Worm (Caenorhabditis elegans) whole organism, L1 larva: ENCODE data around the gene oac-51.

Experiments used
- C04F5.9 ChIP-seq: sonication (generic microtip); optimal IDR thresholded peaks from 2 replicates; lab custom pipeline; 2016; ENCODE audit warnings: missing genetic modification characterization, missing compliant biosample characterization
- C16A3.4 ChIP-seq: fragments of 150-350 bp; optimal IDR thresholded peaks from 2 replicates; lab custom pipeline; 2014; ENCODE audit warnings: missing biosample characterization, missing genetic modification characterization
- C34B4.2 ChIP-seq: sonication (generic microtip); optimal IDR thresholded peaks from 2 replicates; lab custom pipeline; 2017; ENCODE audit warnings: mild to moderate bottlenecking, missing genetic modification characterization, missing compliant biosample characterization
- F16B12.6 ChIP-seq: fragments of 150-350 bp; optimal IDR thresholded peaks from 2 replicates; lab custom pipeline; 2014; ENCODE audit warnings: missing biosample characterization, missing genetic modification characterization
- aha-1 ChIP-seq: fragments of 150-350 bp; optimal IDR thresholded peaks from 2 replicates; lab custom pipeline; 2014; ENCODE audit warnings: missing biosample characterization, missing genetic modification characterization
- aly-2 ChIP-seq: fragments of 150-350 bp; optimal IDR thresholded peaks from 2 replicates; lab custom pipeline; 2014; ENCODE audit warnings: missing biosample characterization, missing genetic modification characterization
- blmp-1 ChIP-seq: fragments of 150-350 bp; optimal IDR thresholded peaks from 2 replicates; lab custom pipeline; 2014; ENCODE audit warnings: missing biosample characterization, missing genetic modification characterization
- ceh-82 ChIP-seq, 3 experiments: fragments of 150-350 bp in 1 of 3; sonication (generic microtip) in 2 of 3; optimal IDR thresholded peaks; 2 replicates each; lab custom pipeline; 2014 to 2017; ENCODE audit warnings: missing biosample characterization in 3 of 3, missing genetic modification characterization in 3 of 3
- ceh-88 ChIP-seq: fragments of 200-800 bp; sonication (Bioruptor generic); IDR thresholded peaks from 2 replicates; pipeline ENCODE4 v1.3.6; 2022; ENCODE audit warnings: missing genetic modification characterization, missing compliant biosample characterization
- ceh-90 ChIP-seq: sonication (generic microtip); optimal IDR thresholded peaks from 2 replicates; lab custom pipeline; 2016; ENCODE audit warnings: missing genetic modification characterization, missing compliant biosample characterization
- dpl-1 ChIP-seq, 3 experiments: fragments of 150-350 bp in 2 of 3; sonication (generic microtip) in 1 of 3; optimal IDR thresholded peaks; 2 replicates each; lab custom pipeline; 2014 to 2017; ENCODE audit warnings: missing biosample characterization in 3 of 3, missing genetic modification characterization in 3 of 3, missing genetic modification reagents in 3 of 3
- efl-1 ChIP-seq, 4 experiments: fragments of 150-350 bp; optimal IDR thresholded peaks in 3 of 4; peaks in 1 of 4; 1 replicate in 1 of 4; 2 replicates in 3 of 4; lab custom pipeline; 2014; ENCODE audit warnings: missing biosample characterization in 2 of 4, missing genetic modification characterization in 2 of 4, missing genetic modification reagents in 2 of 4
- egl-13 ChIP-seq: sonication (generic microtip); optimal IDR thresholded peaks from 2 replicates; lab custom pipeline; 2016; ENCODE audit warnings: missing genotype, missing genetic modification reagents, missing genetic modification characterization, missing compliant biosample characterization
- egl-27 ChIP-seq, 2 experiments: fragments of 150-350 bp in 1 of 2; sonication (generic microtip); optimal IDR thresholded peaks; 3 replicates each; lab custom pipeline; 2017 to 2018; ENCODE audit warnings: missing biosample characterization in 2 of 2, missing genetic modification characterization in 2 of 2, missing genetic modification reagents in 2 of 2
- elt-2 ChIP-seq: sonication (generic microtip); optimal IDR thresholded peaks from 2 replicates; lab custom pipeline; 2016; ENCODE audit warnings: missing genetic modification characterization, mild to moderate bottlenecking, inconsistent platforms, missing compliant biosample characterization, missing genetic modification reagents
- fos-1 ChIP-seq: fragments of 150-350 bp; optimal IDR thresholded peaks from 2 replicates; lab custom pipeline; 2014; ENCODE audit warnings: missing biosample characterization, missing genetic modification characterization
- grh-1 ChIP-seq: fragments of 200-800 bp; sonication (Bioruptor generic); IDR thresholded peaks from 2 replicates; pipeline ENCODE4 v1.3.6; 2022; ENCODE audit warnings: missing genetic modification reagents, missing genetic modification characterization, missing compliant biosample characterization
- hlh-17 ChIP-seq: fragments of 200-800 bp; sonication (Bioruptor generic); optimal IDR thresholded peaks from 2 replicates; lab custom pipeline; 2018; ENCODE audit warnings: missing genetic modification characterization, mild to moderate bottlenecking, missing compliant biosample characterization, moderate library complexity, borderline replicate concordance
- hlh-4 ChIP-seq: sonication (generic microtip); optimal IDR thresholded peaks from 2 replicates; lab custom pipeline; 2016; ENCODE audit warnings: mild to moderate bottlenecking, missing genetic modification characterization, missing compliant biosample characterization
- isw-1 ChIP-seq: fragments of 200-800 bp; sonication (Bioruptor generic); IDR thresholded peaks from 2 replicates; pipeline ENCODE4 v1.3.6; 2022; ENCODE audit warnings: missing genetic modification characterization, missing compliant biosample characterization
- lin-14 ChIP-seq: fragments of 200-800 bp; sonication (Bioruptor generic); optimal IDR thresholded peaks from 2 replicates; lab custom pipeline; 2018; ENCODE audit warnings: mild to moderate bottlenecking, missing genetic modification characterization, moderate library complexity, missing compliant biosample characterization
- lin-15B ChIP-seq: fragments of 150-350 bp; sonication (generic microtip); optimal IDR thresholded peaks from 3 replicates; lab custom pipeline; 2014; ENCODE audit warnings: missing biosample characterization, missing genetic modification characterization
- lin-35 ChIP-seq, 2 experiments: fragments of 150-350 bp; optimal IDR thresholded peaks; 2 replicates each; lab custom pipeline; 2014; ENCODE audit warnings: missing biosample characterization in 2 of 2, missing genetic modification characterization in 2 of 2, missing genetic modification reagents in 2 of 2
- lin-39 ChIP-seq: fragments of 150-350 bp; optimal IDR thresholded peaks from 2 replicates; lab custom pipeline; 2014; ENCODE audit warnings: missing biosample characterization, missing genetic modification reagents, missing genetic modification characterization
- lsy-2 ChIP-seq, 2 experiments: fragments of 150-350 bp; optimal IDR thresholded peaks; 2 replicates each; lab custom pipeline; 2014; ENCODE audit warnings: missing biosample characterization in 2 of 2, missing genetic modification characterization in 2 of 2
- mab-9 ChIP-seq: fragments of 200-800 bp; sonication (Bioruptor generic); IDR thresholded peaks from 2 replicates; pipeline ENCODE4 v1.3.6; 2022; ENCODE audit warnings: missing genetic modification reagents, missing genetic modification characterization, missing compliant biosample characterization
- mef-2 ChIP-seq: fragments of 150-350 bp; optimal IDR thresholded peaks from 2 replicates; lab custom pipeline; 2014; ENCODE audit warnings: missing biosample characterization, missing genetic modification characterization
- mep-1 ChIP-seq: fragments of 150-350 bp; optimal IDR thresholded peaks from 2 replicates; lab custom pipeline; 2014; ENCODE audit warnings: missing biosample characterization, missing genetic modification characterization
- nhr-12 ChIP-seq: sonication (generic microtip); optimal IDR thresholded peaks from 2 replicates; lab custom pipeline; 2017; ENCODE audit warnings: missing biosample characterization, missing genetic modification characterization
- nhr-19 ChIP-seq: fragments of 200-800 bp; sonication (Bioruptor generic); conservative IDR thresholded peaks from 2 replicates; pipeline ENCODE4 v1.3.6; 2022; ENCODE audit warnings: missing genetic modification characterization, missing compliant biosample characterization
- nhr-47 ChIP-seq: sonication (generic microtip); optimal IDR thresholded peaks from 2 replicates; lab custom pipeline; 2016; ENCODE audit warnings: mild to moderate bottlenecking, missing genetic modification characterization, moderate library complexity, missing compliant biosample characterization
- nhr-77 ChIP-seq: fragments of 150-350 bp; optimal IDR thresholded peaks from 2 replicates; lab custom pipeline; 2014; ENCODE audit warnings: missing biosample characterization, missing genetic modification characterization
- nhr-85 ChIP-seq: sonication (generic microtip); peaks from one replicate; lab custom pipeline; 2016; ENCODE audit warnings: missing genetic modification characterization, inconsistent platforms, missing compliant biosample characterization
- pag-3 ChIP-seq: sonication (generic microtip); optimal IDR thresholded peaks from 2 replicates; lab custom pipeline; 2017; ENCODE audit warnings: missing genetic modification characterization, mild to moderate bottlenecking, missing compliant biosample characterization, antibody characterized with exemption, borderline replicate concordance; ENCODE audit not compliant: insufficient read depth
- pax-3 ChIP-seq: fragments of 200-800 bp; sonication (Bioruptor generic); optimal IDR thresholded peaks from 2 replicates; lab custom pipeline; 2018; ENCODE audit warnings: mild to moderate bottlenecking, missing genetic modification characterization, moderate library complexity, missing compliant biosample characterization
- rnt-1 ChIP-seq: sonication (generic microtip); optimal IDR thresholded peaks from 2 replicates; lab custom pipeline; 2016; ENCODE audit warnings: mild to moderate bottlenecking, missing genetic modification characterization, moderate library complexity, missing compliant biosample characterization
- snpc-4 ChIP-seq: fragments of 150-350 bp; optimal IDR thresholded peaks from 2 replicates; lab custom pipeline; 2014; ENCODE audit warnings: missing biosample characterization, missing genetic modification characterization
- sptf-1 ChIP-seq: fragments of 150-350 bp; optimal IDR thresholded peaks from 2 replicates; lab custom pipeline; 2014; ENCODE audit warnings: missing biosample characterization, missing genetic modification characterization
- sup-37 ChIP-seq: fragments of 200-800 bp; sonication (Bioruptor generic); optimal IDR thresholded peaks from 2 replicates; lab custom pipeline; 2018; ENCODE audit warnings: mild to moderate bottlenecking, missing genetic modification characterization, missing compliant biosample characterization
- unc-130 ChIP-seq: fragments of 150-350 bp; optimal IDR thresholded peaks from 2 replicates; lab custom pipeline; 2017; ENCODE audit warnings: missing biosample characterization, missing genetic modification characterization, inconsistent platforms
- unc-30 ChIP-seq: sonication (generic microtip); optimal IDR thresholded peaks from 2 replicates; lab custom pipeline; 2017; ENCODE audit warnings: missing biosample characterization, missing genetic modification characterization
- unc-62 ChIP-seq: fragments of 150-350 bp; optimal IDR thresholded peaks from 2 replicates; lab custom pipeline; 2014; ENCODE audit warnings: missing biosample characterization, missing genetic modification reagents, missing genetic modification characterization
- unc-86 ChIP-seq: sonication (generic microtip); optimal IDR thresholded peaks from 2 replicates; lab custom pipeline; 2016; ENCODE audit warnings: missing genetic modification characterization, missing compliant biosample characterization
- unc-98 ChIP-seq: fragments of 200-800 bp; sonication (Bioruptor generic); IDR thresholded peaks from 2 replicates; pipeline ENCODE4 v1.3.6; 2022; ENCODE audit warnings: missing genetic modification characterization, missing compliant biosample characterization
- xbp-1 ChIP-seq: sonication (generic microtip); optimal IDR thresholded peaks from 2 replicates; lab custom pipeline; 2016; ENCODE audit warnings: missing genetic modification characterization, missing compliant biosample characterization
- zip-4 ChIP-seq: fragments of 200-800 bp; sonication (Bioruptor generic); optimal IDR thresholded peaks from 2 replicates; lab custom pipeline; 2018; ENCODE audit warnings: mild to moderate bottlenecking, missing genetic modification characterization, moderate library complexity, missing compliant biosample characterization
- ztf-11 ChIP-seq, 2 experiments: sonication (generic microtip); optimal IDR thresholded peaks; 2 replicates each; lab custom pipeline; 2016 to 2017; ENCODE audit warnings: missing genetic modification characterization in 2 of 2, missing biosample characterization in 1 of 2, missing compliant biosample characterization in 1 of 2
- ztf-4 ChIP-seq: fragments of 150-350 bp; optimal IDR thresholded peaks from 2 replicates; lab custom pipeline; 2014; ENCODE audit warnings: missing biosample characterization, missing genetic modification characterization

Gene oac-51

DNA sequence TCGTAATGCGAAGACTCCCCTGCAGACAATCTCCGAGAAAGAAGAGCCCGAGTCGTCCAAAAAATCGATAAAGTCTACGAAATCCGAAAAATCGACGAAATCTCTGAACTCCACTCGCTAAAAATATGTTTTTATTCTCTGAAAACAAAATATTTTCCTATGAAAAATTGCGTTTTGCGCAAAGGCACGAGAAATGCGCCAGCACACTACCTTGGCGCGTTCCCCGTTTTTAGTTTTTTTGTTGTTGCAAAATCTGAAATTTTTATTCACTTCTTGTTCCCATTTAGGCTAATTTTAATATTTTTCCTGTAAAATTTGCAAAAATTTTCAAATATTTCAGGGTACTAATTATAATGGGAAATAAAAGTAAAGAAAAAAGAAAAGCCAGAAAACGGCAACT, 23.9 kb downstream of the oac-51 start, which contains the start of gene F55F10.1 (continued):
- TF ChIP-seq hlh-17 (GFP tag; lab: Kevin White, UChicago) = no peak
- TF ChIP-seq dpl-1 (GFP tag; optimal IDR thresholded peaks at IDR 0.05; lab: Kevin White, UChicago) = peak; percentile 76 to 84 (median 83)
- TF ChIP-seq sup-37 = no peak
- TF ChIP-seq unc-130 (tag; lab: Kevin White, UChicago) = peak; percentile 80
- TF ChIP-seq C04F5.9 (tag; lab: Kevin White, UChicago) = peak; percentile 20
- peak; percentile 81 to 85 for TF ChIP-seq lin-35 (GFP tag; optimal IDR thresholded peaks at IDR 0.05; lab: Kevin White, UChicago)
- peak; percentile 29 for TF ChIP-seq ceh-90
- no peak for TF ChIP-seq unc-62 (GFP tag; lab: Kevin White, UChicago)
- no peak for TF ChIP-seq lin-14 (GFP tag; lab: Kevin White, UChicago)
- peak; percentile 92 for TF ChIP-seq mep-1
- peak; percentile 66 for TF ChIP-seq unc-86 (tag; lab: Kevin White, UChicago)
- no peak for TF ChIP-seq unc-30
- no peak for TF ChIP-seq hlh-4 (tag; lab: Kevin White, UChicago)
- TF ChIP-seq nhr-12 (tag; lab: Kevin White, UChicago) = no peak
- peak; percentile 49 for TF ChIP-seq grh-1 (GFP tag; lab: Robert Waterston, UW)
- TF ChIP-seq sptf-1 = no peak
- peak; percentile 63 for TF ChIP-seq lin-39
- TF ChIP-seq fos-1 (tag; lab: Kevin White, UChicago) = no peak
- peak; percentile 11 for TF ChIP-seq aly-2
- TF ChIP-seq mab-9 = no peak
- TF ChIP-seq rnt-1 (tag; lab: Kevin White, UChicago) = peak; percentile 81
- TF ChIP-seq unc-98 (GFP tag; lab: Robert Waterston, UW) = no peak
- TF ChIP-seq nhr-47 (tag; lab: Kevin White, UChicago) = peak; percentile 86
- no peak for TF ChIP-seq nhr-77 (tag; lab: Kevin White, UChicago)
- peak; percentile 65 for TF ChIP-seq nhr-19 (GFP tag; lab: Robert Waterston, UW)
- TF ChIP-seq nhr-85 (tag; lab: Kevin White, UChicago) = peak; percentile 84
- TF ChIP-seq ceh-82 (tag; optimal IDR thresholded peaks at IDR 0.05; lab: Kevin White, UChicago) = peak; percentile 50 to 78 (median 72)
- TF ChIP-seq isw-1 (GFP tag; lab: Robert Waterston, UW) = peak; percentile 64
- TF ChIP-seq egl-27 (tag; optimal IDR thresholded peaks at IDR 0.05; lab: Kevin White, UChicago) = no peak
- TF ChIP-seq aha-1 (tag; lab: Kevin White, UChicago) = no peak
- TF ChIP-seq snpc-4 (tag; lab: Kevin White, UChicago) = peak; percentile 56
- TF ChIP-seq xbp-1 = peak; percentile 79
- no peak for TF ChIP-seq ztf-4 (tag; lab: Kevin White, UChicago)
- peak; percentile 8 for TF ChIP-seq lin-15B
- TF ChIP-seq pax-3 = no peak
- peak; percentile 48 for TF ChIP-seq C16A3.4 (tag; lab: Kevin White, UChicago)
- TF ChIP-seq zip-4 (GFP tag; lab: Kevin White, UChicago) = peak; percentile 46
- no peak for TF ChIP-seq ceh-88 (GFP tag; lab: Robert Waterston, UW)
- no peak for TF ChIP-seq mef-2 (tag; lab: Kevin White, UChicago)
- peak; percentile 77 to 87 for TF ChIP-seq efl-1 (optimal IDR thresholded peaks at IDR 0.05; lab: Kevin White, UChicago)
- TF ChIP-seq efl-1 (GFP tag; optimal IDR thresholded peaks at IDR 0.05 in 1 of 2; lab: Kevin White, UChicago) = peak; percentile 85 to 98
- TF ChIP-seq blmp-1 = no peak
- TF ChIP-seq C34B4.2 (tag; lab: Kevin White, UChicago) = no peak
- TF ChIP-seq lsy-2 (tag; optimal IDR thresholded peaks at IDR 0.05; lab: Kevin White, UChicago) = peak; percentile 85 to 86
- TF ChIP-seq pag-3 = no peak
- TF ChIP-seq ztf-11 (tag; optimal IDR thresholded peaks at IDR 0.05; lab: Kevin White, UChicago) = no peak
- peak; percentile 25 for TF ChIP-seq elt-2 (tag; lab: Kevin White, UChicago)
- peak; percentile 17 for TF ChIP-seq egl-13
- peak; percentile 47 for TF ChIP-seq F16B12.6 (tag; lab: Kevin White, UChicago)
